Worm (Caenorhabditis elegans) whole organism, L1 larva: Measurements from ENCODE around the gene jmjd-3.2.

Experiments
- ama-1 ChIP-seq: fragments of 150-350 bp; optimal IDR thresholded peaks from 2 replicates; lab custom pipeline; 2014
- lin-39 ChIP-seq: fragments of 150-350 bp; optimal IDR thresholded peaks from 2 replicates; lab custom pipeline; 2014; ENCODE audit warnings: missing biosample characterization, missing genetic modification reagents, missing genetic modification characterization
- lir-3 ChIP-seq: sonication (generic microtip); optimal IDR thresholded peaks from 2 replicates; lab custom pipeline; 2016; ENCODE audit warnings: mild to moderate bottlenecking, missing genetic modification characterization, moderate library complexity, missing compliant biosample characterization; ENCODE audit not compliant: poor library complexity
- mdl-1 ChIP-seq, 2 experiments: fragments of 150-350 bp; optimal IDR thresholded peaks; 2 replicates each; lab custom pipeline; 2014 to 2017; ENCODE audit warnings: missing biosample characterization in 2 of 2, missing genetic modification characterization in 2 of 2, inconsistent platforms in 1 of 2
- nhr-19 ChIP-seq: fragments of 200-800 bp; sonication (Bioruptor generic); conservative IDR thresholded peaks from 2 replicates; pipeline ENCODE4 v1.3.6; 2022; ENCODE audit warnings: missing genetic modification characterization, missing compliant biosample characterization

The jmjd-3.2 gene

DNA sequence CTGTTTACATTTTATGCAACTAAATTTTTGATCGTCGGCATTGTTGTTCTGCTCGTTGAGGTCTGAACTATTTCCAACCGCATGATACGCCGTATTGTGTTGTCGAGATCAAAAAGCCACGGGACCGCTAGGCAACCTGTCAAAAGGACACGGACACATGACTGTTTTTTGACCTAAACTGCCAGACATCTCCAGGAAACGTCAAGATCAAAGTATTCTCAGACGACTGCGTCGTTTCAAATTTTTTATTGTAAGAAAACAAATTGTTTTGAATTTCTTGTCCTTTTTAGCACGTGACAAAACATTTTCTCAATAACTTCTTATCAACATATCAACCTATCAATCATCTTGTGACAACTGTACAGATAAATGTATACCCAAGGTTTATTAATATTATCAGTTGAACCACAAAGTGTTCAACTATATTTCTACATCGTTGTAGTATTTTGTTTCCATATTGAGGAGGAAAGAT lies 54.1 kb downstream of the jmjd-3.2 start (continued):
- TF ChIP-seq lin-39 (tag; lab: Kevin White, UChicago) (no peak), mdl-1 (tag; optimal IDR thresholded peaks at IDR 0.05; lab: Kevin White, UChicago) (peak in 1 of 2 experiments; percentile 78), nhr-19 (GFP tag; lab: Robert Waterston, UW) (peak; percentile 74), ama-1 (lab: Kevin White, UChicago) (no peak), lir-3 (tag; lab: Kevin White, UChicago) (peak; percentile 20)
- TF ChIP-seq, all 84 proteins: peak for 31
